Worm (Caenorhabditis elegans): Measurements from ENCODE around the gene srw-69.

DNA sequence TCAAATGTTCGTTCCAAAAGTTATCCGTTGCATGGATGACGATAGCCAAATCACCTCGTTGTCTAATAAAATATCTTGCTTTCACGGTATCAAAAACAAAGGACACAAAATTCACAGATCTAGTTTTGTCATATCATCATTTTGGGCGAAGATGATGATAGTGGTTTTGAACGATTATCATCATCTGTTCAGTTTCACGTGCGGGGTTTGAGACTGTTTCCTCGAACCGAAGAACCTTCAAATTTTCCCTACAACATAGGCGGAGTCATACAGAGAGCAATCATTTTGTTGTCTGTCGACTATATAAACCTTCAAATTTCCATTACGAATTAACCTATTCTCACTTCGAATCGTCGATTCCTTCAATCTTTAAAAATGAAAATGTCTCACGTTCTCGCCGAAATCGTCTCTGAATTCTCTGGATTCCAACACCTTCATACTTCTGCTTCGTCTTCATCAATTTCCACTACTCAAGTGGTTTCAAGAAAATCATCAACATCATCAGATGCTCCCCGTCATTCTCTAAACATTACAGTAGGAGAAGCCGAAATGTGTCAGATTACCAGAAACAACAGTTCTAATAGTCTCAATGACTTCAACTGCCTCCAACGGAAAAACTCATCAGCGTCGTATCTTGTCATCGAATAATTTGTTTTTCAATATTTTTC is 15.5 kb downstream of the srw-69 start, which contains the start of gene F18E3.11:
- TF ChIP-seq dmd-6 (GFP tag; IDR thresholded peaks at IDR 0.05) (peak; percentile 23; the same call in 1 of the 2 replicates), ama-1 (optimal IDR thresholded peaks at IDR 0.05) (peak; percentile 94), lin-39 (tag; optimal IDR thresholded peaks at IDR 0.05) (no peak)
